Fruit fly (Drosophila melanogaster) whole organism, embryonic: Measurements from ENCODE around the gene arx.
A peak's percentile ranks its signal among the peaks of the same experiment; 100 is the strongest.

Source experiments
- ATbp ChIP-seq: fragments of 200-800 bp; sonication (Bioruptor generic); optimal IDR thresholded peaks from 2 replicates; lab custom pipeline; 2017; ENCODE audit warnings: missing biosample characterization, mild to moderate bottlenecking, missing genetic modification characterization, missing genetic modification reagents
- Aef1 ChIP-seq: fragments of 200-800 bp; sonication (Bioruptor generic); IDR thresholded peaks from 3 replicates; pipeline ENCODE4 v1.3.6; 2022; ENCODE audit warnings: missing biosample characterization, missing genetic modification characterization
- BEAF-32 ChIP-seq: fragments of 200-800 bp; sonication (Bioruptor generic); optimal IDR thresholded peaks from 3 replicates; lab custom pipeline; 2017; ENCODE audit warnings: missing biosample characterization, missing genetic modification characterization, mild to moderate bottlenecking, moderate library complexity, missing genetic modification reagents
- Blimp-1 ChIP-seq: fragments of 200-800 bp; sonication (Bioruptor generic); optimal IDR thresholded peaks from 3 replicates; lab custom pipeline; 2018; ENCODE audit warnings: missing biosample characterization, missing genetic modification characterization, mild to moderate bottlenecking, moderate library complexity, missing genetic modification reagents
- CG10209 ChIP-seq: fragments of 200-800 bp; sonication (Bioruptor generic); optimal IDR thresholded peaks from 3 replicates; lab custom pipeline; 2017; ENCODE audit warnings: missing biosample characterization, mild to moderate bottlenecking, missing genetic modification characterization, missing genetic modification reagents
- CG11560 ChIP-seq: fragments of 200-800 bp; sonication (Bioruptor generic); IDR thresholded peaks from 3 replicates; pipeline ENCODE4 v1.3.6; 2022; ENCODE audit warnings: missing biosample characterization, missing genetic modification characterization
- CG12155 ChIP-seq: fragments of 200-800 bp; sonication (Bioruptor generic); optimal IDR thresholded peaks from 3 replicates; lab custom pipeline; 2016; ENCODE audit warnings: missing biosample characterization, missing genetic modification characterization
- CG13775 ChIP-seq: fragments of 200-800 bp; sonication (Bioruptor generic); optimal IDR thresholded peaks from 3 replicates; lab custom pipeline; 2017; ENCODE audit warnings: missing biosample characterization, mild to moderate bottlenecking, missing genetic modification characterization
- CG17912 ChIP-seq: fragments of 200-800 bp; sonication (Bioruptor generic); optimal IDR thresholded peaks from 2 replicates; lab custom pipeline; 2018; ENCODE audit warnings: missing biosample characterization, mild to moderate bottlenecking, missing genetic modification characterization
- CG18476 ChIP-seq: fragments of 200-800 bp; sonication (Bioruptor generic); optimal IDR thresholded peaks from 2 replicates; lab custom pipeline; 2016; ENCODE audit warnings: missing biosample characterization, mild to moderate bottlenecking, missing genetic modification characterization
- CG2129 ChIP-seq: fragments of 200-800 bp; sonication (Bioruptor generic); IDR thresholded peaks from 2 replicates; pipeline ENCODE4 v1.3.6; 2022; ENCODE audit warnings: missing biosample characterization, missing genetic modification characterization; ENCODE audit not compliant: partially characterized antibody
- CG2202 ChIP-seq: fragments of 200-800 bp; sonication (Bioruptor generic); optimal IDR thresholded peaks from 2 replicates; lab custom pipeline; 2018; ENCODE audit warnings: missing biosample characterization, mild to moderate bottlenecking, missing genetic modification characterization
- CG31365 ChIP-seq: fragments of 200-800 bp; sonication (Bioruptor generic); optimal IDR thresholded peaks from 2 replicates; lab custom pipeline; 2018; ENCODE audit warnings: missing biosample characterization, mild to moderate bottlenecking, missing genetic modification characterization
- CG3163 ChIP-seq: fragments of 200-800 bp; sonication (Bioruptor generic); optimal IDR thresholded peaks from 3 replicates; lab custom pipeline; 2016; ENCODE audit warnings: missing biosample characterization, missing genetic modification characterization
- CG3726 ChIP-seq: fragments of 200-800 bp; sonication (Bioruptor generic); IDR thresholded peaks from 3 replicates; pipeline ENCODE4, ENCODE4 v1.3.6; 2022; ENCODE audit warnings: missing biosample characterization, missing genetic modification characterization
- CG42726 ChIP-seq: fragments of 200-800 bp; sonication (Bioruptor generic); IDR thresholded peaks from 2 replicates; pipeline ENCODE4 v1.3.6; 2022; ENCODE audit warnings: missing biosample characterization, missing genetic modification characterization; ENCODE audit not compliant: partially characterized antibody
- CG4424 ChIP-seq: fragments of 200-800 bp; sonication (Bioruptor generic); optimal IDR thresholded peaks from 3 replicates; lab custom pipeline; 2016; ENCODE audit warnings: missing biosample characterization, missing genetic modification characterization
- CG6689 ChIP-seq: fragments of 200-800 bp; sonication (Bioruptor generic); IDR thresholded peaks from 2 replicates; pipeline ENCODE4 v1.3.6; 2022; ENCODE audit warnings: missing biosample characterization, missing genetic modification characterization
- CG6791 ChIP-seq: fragments of 200-800 bp; sonication (Bioruptor generic); IDR thresholded peaks from 3 replicates; pipeline ENCODE4 v1.3.6; 2022; ENCODE audit warnings: missing biosample characterization, missing genetic modification characterization; ENCODE audit not compliant: partially characterized antibody
- Camta ChIP-seq: fragments of 200-800 bp; sonication (Bioruptor generic); optimal IDR thresholded peaks from 2 replicates; lab custom pipeline; 2016; ENCODE audit warnings: missing biosample characterization, missing genetic modification characterization
- CrebB ChIP-seq: fragments of 200-800 bp; sonication (Bioruptor generic); optimal IDR thresholded peaks from 3 replicates; lab custom pipeline; 2018; ENCODE audit warnings: missing biosample characterization, mild to moderate bottlenecking, missing genetic modification characterization
- Dref ChIP-seq: fragments of 200-800 bp; sonication (Bioruptor generic); IDR thresholded peaks from 2 replicates; pipeline ENCODE4 v1.3.6; 2022; ENCODE audit warnings: missing biosample characterization, missing genetic modification characterization
- Drgx ChIP-seq: fragments of 200-800 bp; sonication (Bioruptor generic); IDR thresholded peaks from 2 replicates; pipeline ENCODE4 v1.3.6; 2022; ENCODE audit warnings: missing biosample characterization, missing genetic modification characterization
- Hmr ChIP-seq: fragments of 200-800 bp; sonication (Bioruptor generic); optimal IDR thresholded peaks from 3 replicates; lab custom pipeline; 2017; ENCODE audit warnings: mild to moderate bottlenecking, missing biosample characterization, missing genetic modification reagents, missing genetic modification characterization
- NC2β ChIP-seq: fragments of 200-800 bp; sonication (Bioruptor generic); optimal IDR thresholded peaks from 2 replicates; lab custom pipeline; 2016; ENCODE audit warnings: missing biosample characterization, missing genetic modification characterization
- Scr ChIP-seq: fragments of 200-800 bp; sonication (Bioruptor generic); IDR thresholded peaks from 2 replicates; pipeline ENCODE4 v1.3.6; 2022; ENCODE audit warnings: missing biosample characterization, missing genetic modification characterization; ENCODE audit not compliant: partially characterized antibody
- Sox102F ChIP-seq: fragments of 200-800 bp; sonication (Bioruptor generic); optimal IDR thresholded peaks from 2 replicates; lab custom pipeline; 2018; ENCODE audit warnings: missing biosample characterization, mild to moderate bottlenecking, missing genetic modification characterization, moderate library complexity
- Stat92E ChIP-seq, 3 experiments: fragments of >200 bp in 2 of 3; fragments of 200-800 bp in 1 of 3; sonication (Bioruptor generic) in 1 of 3; optimal IDR thresholded peaks; 2 replicates each; lab custom pipeline; 2017 to 2019; ENCODE audit warnings: missing biosample characterization in 3 of 3, missing genetic modification characterization in 3 of 3, mild to moderate bottlenecking in 1 of 3, moderate library complexity in 1 of 3
- amos ChIP-seq: fragments of 200-800 bp; sonication (Bioruptor generic); IDR thresholded peaks from 2 replicates; pipeline ENCODE4 v1.3.6; 2022; ENCODE audit warnings: missing biosample characterization, missing genetic modification characterization; ENCODE audit not compliant: partially characterized antibody
- ara ChIP-seq: fragments of 200-800 bp; sonication (Bioruptor generic); IDR thresholded peaks from 2 replicates; pipeline ENCODE4 v1.3.6; 2022; ENCODE audit warnings: missing biosample characterization, missing genetic modification characterization
- bowl ChIP-seq: fragments of 200-800 bp; sonication (Bioruptor generic); IDR thresholded peaks from 2 replicates; pipeline ENCODE4 v1.3.6; 2022; ENCODE audit warnings: missing biosample characterization, missing genetic modification characterization
- dati ChIP-seq: fragments of 200-800 bp; sonication (Bioruptor generic); IDR thresholded peaks from 2 replicates; pipeline ENCODE4 v1.3.6; 2022; ENCODE audit warnings: missing biosample characterization, missing genetic modification characterization
- hb ChIP-seq: fragments of 200-800 bp; sonication (Bioruptor generic); IDR thresholded peaks from 3 replicates; pipeline ENCODE4 v1.3.6; 2022; ENCODE audit warnings: missing biosample characterization, missing genetic modification characterization; ENCODE audit not compliant: partially characterized antibody
- hkb ChIP-seq, 2 experiments: fragments of 200-800 bp in 1 of 2; fragments of >200 bp in 1 of 2; sonication (Bioruptor generic) in 1 of 2; IDR thresholded peaks in 1 of 2; optimal IDR thresholded peaks in 1 of 2; 2 replicates each; pipeline versions ENCODE4 v1.3.6 to Lab custom; 2017 to 2022; ENCODE audit warnings: missing biosample characterization in 1 of 2, missing genetic modification characterization in 1 of 2
- hth ChIP-seq: fragments of >200 bp; optimal IDR thresholded peaks from 2 replicates; lab custom pipeline; 2017; ENCODE audit warnings: inconsistent platforms
- ken ChIP-seq: fragments of 200-800 bp; sonication (Bioruptor generic); IDR thresholded peaks from 3 replicates; pipeline ENCODE4 v1.3.6; 2022; ENCODE audit warnings: missing biosample characterization, missing genetic modification characterization
- nerfin-2 ChIP-seq: fragments of 200-800 bp; sonication (Bioruptor generic); IDR thresholded peaks from 2 replicates; pipeline ENCODE4 v1.3.6; 2022; ENCODE audit warnings: missing biosample characterization, missing genetic modification characterization; ENCODE audit not compliant: partially characterized antibody
- nom ChIP-seq: fragments of 200-800 bp; sonication (Bioruptor generic); optimal IDR thresholded peaks from 2 replicates; lab custom pipeline; 2017; ENCODE audit warnings: missing biosample characterization, missing genetic modification characterization, mild to moderate bottlenecking, moderate library complexity, missing genetic modification reagents
- pnt ChIP-seq: fragments of 200-800 bp; sonication (Bioruptor generic); optimal IDR thresholded peaks from 3 replicates; lab custom pipeline; 2016; ENCODE audit warnings: missing biosample characterization, missing genetic modification characterization
- psq ChIP-seq: fragments of 200-800 bp; sonication (Bioruptor generic); optimal IDR thresholded peaks from 2 replicates; lab custom pipeline; 2017; ENCODE audit warnings: missing biosample characterization, missing genetic modification characterization
- pzg ChIP-seq: fragments of 200-800 bp; sonication (Bioruptor generic); optimal IDR thresholded peaks from 3 replicates; lab custom pipeline; 2018; ENCODE audit warnings: missing biosample characterization, mild to moderate bottlenecking, missing genetic modification characterization, moderate library complexity
- ro ChIP-seq: fragments of 200-800 bp; sonication (Bioruptor generic); IDR thresholded peaks from 2 replicates; pipeline ENCODE4 v1.3.6; 2022; ENCODE audit warnings: missing biosample characterization, missing genetic modification characterization
- sc ChIP-seq, 3 experiments: fragments of >200 bp in 2 of 3; fragments of 200-800 bp in 1 of 3; sonication (Bioruptor generic) in 1 of 3; optimal IDR thresholded peaks; 2 replicates in 2 of 3; 3 replicates in 1 of 3; lab custom pipeline; 2017; ENCODE audit warnings: mild to moderate bottlenecking in 1 of 3, missing biosample characterization in 1 of 3, missing genetic modification characterization in 1 of 3, missing genetic modification reagents in 1 of 3
- sug ChIP-seq: fragments of 200-800 bp; optimal IDR thresholded peaks from 2 replicates; lab custom pipeline; 2019; ENCODE audit warnings: missing biosample characterization, mild to moderate bottlenecking, missing genetic modification characterization, moderate library complexity
- yki ChIP-seq: fragments of >200 bp; optimal IDR thresholded peaks from 3 replicates; lab custom pipeline; 2018
- zf30C ChIP-seq: fragments of 200-800 bp; sonication (Bioruptor generic); optimal IDR thresholded peaks from 3 replicates; lab custom pipeline; 2018; ENCODE audit warnings: missing biosample characterization, mild to moderate bottlenecking, missing genetic modification characterization
- zfh2 ChIP-seq: fragments of 200-800 bp; sonication (Bioruptor generic); optimal IDR thresholded peaks from 2 replicates; lab custom pipeline; 2016; ENCODE audit warnings: missing biosample characterization, missing genetic modification characterization

arx gene

DNA sequence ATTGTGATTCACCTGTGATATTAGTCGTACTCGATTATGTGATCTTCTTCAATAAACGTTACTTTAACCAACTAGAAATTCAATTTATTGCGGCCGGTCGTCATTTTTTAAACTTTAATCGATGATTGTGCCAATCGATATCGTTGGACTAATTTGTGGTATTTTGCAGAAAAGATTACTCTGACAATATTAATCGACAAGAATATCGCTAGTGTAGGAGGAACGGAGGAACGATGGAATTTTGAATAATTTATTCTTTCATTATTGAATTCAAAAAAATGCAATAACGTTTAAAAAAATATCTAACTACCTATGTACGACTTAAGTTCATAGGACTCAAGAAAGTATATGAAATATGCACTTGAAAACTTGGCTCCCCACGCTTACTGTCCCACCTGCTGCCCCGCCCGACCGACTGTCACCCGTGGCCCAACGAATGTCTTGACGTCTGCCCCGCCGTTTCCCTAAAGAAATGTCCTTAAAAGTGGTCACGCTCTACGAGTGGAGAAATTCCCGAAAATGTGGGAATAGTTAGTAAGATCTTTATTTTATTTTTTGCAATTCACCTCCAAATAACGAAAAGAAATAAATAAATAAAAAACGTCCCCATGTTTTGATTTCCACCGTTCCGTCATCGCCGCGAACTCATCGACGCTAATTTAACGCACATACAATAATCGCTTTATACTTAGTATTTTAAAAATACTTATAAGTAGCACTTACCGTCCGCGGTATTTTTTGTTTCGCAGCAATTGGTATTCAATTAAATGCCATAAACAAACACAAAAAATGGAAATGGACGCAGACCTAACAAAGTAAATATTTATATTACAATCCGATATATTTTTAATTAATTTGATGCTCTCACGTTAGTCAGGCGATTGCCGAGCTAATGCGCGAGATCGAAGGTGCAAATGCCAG lies 35.6 kb downstream of the arx start, which contains the start of gene CG14074 (continued):
- TF ChIP-seq ro = no peak
- TF ChIP-seq CG31365 = no peak
- TF ChIP-seq ara (GFP tag; lab: Robert Waterston, UW) = no peak
- TF ChIP-seq Sox102F (GFP tag; lab: Kevin White, UChicago) = no peak
- no peak for TF ChIP-seq CG6689 (GFP tag; lab: Robert Waterston, UW)
- no peak for TF ChIP-seq yki (lab: Kevin White, UChicago)
- no peak for TF ChIP-seq bowl
- no peak for TF ChIP-seq ken
- no peak for TF ChIP-seq Blimp-1
- no peak for TF ChIP-seq Aef1
- TF ChIP-seq sug = no peak
- no peak for TF ChIP-seq psq (GFP tag; lab: Kevin White, UChicago)
- TF ChIP-seq Hmr (GFP tag; lab: Kevin White, UChicago) = no peak
- TF ChIP-seq CG2129 (GFP tag; lab: Robert Waterston, UW) = peak; percentile 13; the same call in 1 of the 2 replicates
- no peak for TF ChIP-seq Camta (GFP tag; lab: Kevin White, UChicago)
- peak; percentile 81 for TF ChIP-seq amos (GFP tag; lab: Robert Waterston, UW)
- no peak for TF ChIP-seq CG12155 (GFP tag; lab: Kevin White, UChicago)
- no peak for TF ChIP-seq CG11560 (tag; lab: Robert Waterston, UW)
- no peak for TF ChIP-seq hth (lab: Kevin White, UChicago)
- TF ChIP-seq sc (optimal IDR thresholded peaks at IDR 0.05; lab: Kevin White, UChicago) = no peak
- no peak for TF ChIP-seq sc (GFP tag; optimal IDR thresholded peaks at IDR 0.05; lab: Kevin White, UChicago)
- peak; percentile 72 for TF ChIP-seq hb
- TF ChIP-seq Drgx (GFP tag; lab: Robert Waterston, UW) = no peak
- TF ChIP-seq ATbp = no peak
- no peak for TF ChIP-seq CG3726 (GFP tag; lab: Robert Waterston, UW)
- TF ChIP-seq zf30C (GFP tag; lab: Kevin White, UChicago) = no peak
- no peak for TF ChIP-seq CG3163
- no peak for TF ChIP-seq CG17912 (GFP tag; lab: Kevin White, UChicago)
- peak; percentile 74 for TF ChIP-seq BEAF-32
- TF ChIP-seq CG6791 (GFP tag; lab: Robert Waterston, UW) = peak; percentile 78
- TF ChIP-seq CG10209 (GFP tag; lab: Kevin White, UChicago) = no peak
- no peak for TF ChIP-seq CG2202 (tag; lab: Kevin White, UChicago)
- no peak for TF ChIP-seq CrebB (tag; lab: Kevin White, UChicago)
- no peak for TF ChIP-seq CG42726 (GFP tag; lab: Robert Waterston, UW)
- TF ChIP-seq CG13775 (GFP tag; lab: Kevin White, UChicago) = no peak
- no peak for TF ChIP-seq CG18476 (GFP tag; lab: Kevin White, UChicago)
- no peak for TF ChIP-seq nom (GFP tag; lab: Kevin White, UChicago)
- peak; percentile 48 for TF ChIP-seq pzg (GFP tag; lab: Kevin White, UChicago)
- no peak for TF ChIP-seq dati
- peak; percentile 66 for TF ChIP-seq Scr
- no peak for TF ChIP-seq pnt (GFP tag; lab: Kevin White, UChicago)
- peak; percentile 76 for TF ChIP-seq Dref (GFP tag; lab: Robert Waterston, UW)
- TF ChIP-seq NC2β (GFP tag; lab: Kevin White, UChicago) = no peak
- no peak for TF ChIP-seq Stat92E (GFP tag; optimal IDR thresholded peaks at IDR 0.05; lab: Kevin White, UChicago)
- TF ChIP-seq zfh2 (GFP tag; lab: Kevin White, UChicago) = no peak
- peak; percentile 64 for TF ChIP-seq nerfin-2 (GFP tag; lab: Robert Waterston, UW)
- no peak for TF ChIP-seq CG4424
- no peak for TF ChIP-seq hkb (optimal IDR thresholded peaks at IDR 0.05; lab: Kevin White, UChicago)
- 0 out of 2 replicates have a peak, but pooled peaks have one; percentile 21 for TF ChIP-seq hkb (GFP tag; IDR thresholded peaks at IDR 0.05; lab: Robert Waterston, UW)
